Fruit fly (Drosophila melanogaster): ENCODE data around the gene Hmgcr.
A peak's percentile ranks its signal among the peaks of the same experiment; 100 is the strongest.

Gene Hmgcr

DNA sequence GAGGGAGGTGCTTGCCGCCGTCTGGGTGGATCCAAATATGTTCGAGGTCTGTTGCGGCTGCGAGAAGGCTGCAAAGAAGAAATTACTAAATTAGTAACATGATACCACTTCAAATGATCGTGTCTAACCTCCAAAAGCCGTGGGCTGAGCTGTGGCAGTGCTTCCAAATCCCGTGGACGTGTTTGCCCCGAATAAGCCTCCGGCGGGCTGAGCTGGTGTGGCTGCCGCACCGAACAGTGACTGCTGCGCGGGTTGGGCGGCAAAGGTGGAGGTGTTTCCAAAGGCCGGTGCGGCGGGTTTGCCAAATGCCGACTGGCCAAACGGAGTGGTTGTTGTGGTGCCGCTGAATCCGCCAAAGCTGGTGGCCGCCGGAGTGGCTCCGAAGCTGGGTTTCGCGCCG, 47.6 kb downstream of the Hmgcr start (continued):
- no peak for TF ChIP-seq CG18262 (tag; optimal IDR thresholded peaks at IDR 0.05)
- TF ChIP-seq ac (GFP tag; optimal IDR thresholded peaks at IDR 0.05) = no peak
- no peak for TF ChIP-seq mam (GFP tag; optimal IDR thresholded peaks at IDR 0.05)

DNA sequence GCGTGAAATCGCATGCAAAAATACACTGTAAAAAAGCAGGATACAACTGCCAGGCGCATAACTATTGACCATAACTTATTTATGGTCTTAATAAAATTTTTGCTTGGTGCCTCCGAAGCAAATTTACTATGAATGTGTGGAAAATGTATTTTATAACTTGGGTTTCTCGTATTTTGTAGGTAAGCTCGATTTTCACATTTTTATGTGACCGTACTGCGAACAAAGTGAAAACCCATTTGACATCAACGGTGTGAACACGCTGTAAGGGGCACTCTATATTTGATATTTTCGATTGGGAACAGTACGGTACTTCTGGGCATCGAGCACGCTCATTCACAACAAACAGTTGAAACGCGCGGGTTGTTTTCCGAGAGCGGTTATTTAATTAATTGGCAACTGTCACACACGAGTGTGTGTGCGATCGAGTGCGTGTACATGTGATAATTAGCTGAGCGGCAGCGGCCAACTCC, 48.4 kb downstream of the Hmgcr start, which contains the start of the genes Nup98-96 and mbc:
TSS of gene Nup98-96 (minus strand) at position 156 of the 470 bp plus-strand sequence.
TSS of gene mbc (plus strand) at position 300 of the 470 bp plus-strand sequence.
- TF ChIP-seq CG3995 (GFP tag; optimal IDR thresholded peaks at IDR 0.05) = peak; percentile 83
- TF ChIP-seq ap (GFP tag; IDR thresholded peaks at IDR 0.05) = peak; percentile 33; the same call in 1 of the 2 replicates
- peak; percentile 93 for TF ChIP-seq Xbp1 (GFP tag; optimal IDR thresholded peaks at IDR 0.05)
- TF ChIP-seq aop (GFP tag; IDR thresholded peaks at IDR 0.05) = no peak
- peak in 1 of 3 experiments; percentile 70 for TF ChIP-seq Stat92E (GFP tag; optimal IDR thresholded peaks at IDR 0.05)
- peak; percentile 91 for TF ChIP-seq CG9932 (GFP tag; IDR thresholded peaks at IDR 0.05)
- TF ChIP-seq slbo (GFP tag; IDR thresholded peaks at IDR 0.05) = peak; percentile 93
- TF ChIP-seq Fer3 (tag; optimal IDR thresholded peaks at IDR 0.05) = peak; percentile 72
- peak; percentile 98 for TF ChIP-seq row (GFP tag; IDR thresholded peaks at IDR 0.05)
- peak; percentile 87 for TF ChIP-seq CG16815 (GFP tag; optimal IDR thresholded peaks at IDR 0.05)
- TF ChIP-seq slou (GFP tag; optimal IDR thresholded peaks at IDR 0.05) = peak; percentile 45
- TF ChIP-seq CG7786 (GFP tag; optimal IDR thresholded peaks at IDR 0.05) = peak; percentile 92
- TF ChIP-seq lilli (GFP tag; optimal IDR thresholded peaks at IDR 0.05) = peak; percentile 94
- peak; percentile 66 for TF ChIP-seq exex (tag; optimal IDR thresholded peaks at IDR 0.05)
- peak; percentile 94 for TF ChIP-seq CHES-1-like (GFP tag; optimal IDR thresholded peaks at IDR 0.05)
- TF ChIP-seq prd (optimal IDR thresholded peaks at IDR 0.05) = no peak
- TF ChIP-seq prd (GFP tag; IDR thresholded peaks at IDR 0.05) = peak; percentile 92
- TF ChIP-seq Deaf1 (tag; optimal IDR thresholded peaks at IDR 0.05) = peak; percentile 54
- peak; percentile 44 for TF ChIP-seq CG34376 (GFP tag; optimal IDR thresholded peaks at IDR 0.05)
- TF ChIP-seq inv (GFP tag; IDR thresholded peaks at IDR 0.05; ENCODE audit: partially characterized antibody) = no peak
- TF ChIP-seq CG14014 (GFP tag; IDR thresholded peaks at IDR 0.05) = peak; percentile 86
- peak; percentile 6 for TF ChIP-seq run (tag; optimal IDR thresholded peaks at IDR 0.05)
- TF ChIP-seq org-1 (GFP tag; optimal IDR thresholded peaks at IDR 0.05) = peak; percentile 30
- peak; percentile 93 for TF ChIP-seq wek (GFP tag; optimal IDR thresholded peaks at IDR 0.05)
- TF ChIP-seq bab2 (GFP tag; optimal IDR thresholded peaks at IDR 0.05) = peak; percentile 90
- peak; percentile 83 for TF ChIP-seq CG15601 (tag; optimal IDR thresholded peaks at IDR 0.05)
- peak; percentile 61 for TF ChIP-seq CG6765 (GFP tag; optimal IDR thresholded peaks at IDR 0.05)
- peak; percentile 76 for TF ChIP-seq seq (GFP tag; IDR thresholded peaks at IDR 0.05)
- peak; percentile 85 for TF ChIP-seq CG17186 (GFP tag; optimal IDR thresholded peaks at IDR 0.05)
- peak; percentile 94 for TF ChIP-seq CG14710 (tag; optimal IDR thresholded peaks at IDR 0.05)
- TF ChIP-seq CG3726 (GFP tag; IDR thresholded peaks at IDR 0.05) = peak; percentile 75; the same call in 2 of the 3 replicates
- peak; percentile 89 for TF ChIP-seq ind (GFP tag; optimal IDR thresholded peaks at IDR 0.05)
- TF ChIP-seq luna (GFP tag; optimal IDR thresholded peaks at IDR 0.05) = peak; percentile 83
- TF ChIP-seq zfh1 (GFP tag; IDR thresholded peaks at IDR 0.05) = peak; percentile 70; the same call in 2 of the 3 replicates
- peak; percentile 95 for TF ChIP-seq CG4617 (GFP tag; optimal IDR thresholded peaks at IDR 0.05; ENCODE audit: borderline replicate concordance)
- TF ChIP-seq CG11560 (tag; IDR thresholded peaks at IDR 0.05) = peak; percentile 81
- peak; percentile 54 for TF ChIP-seq dan (GFP tag; IDR thresholded peaks at IDR 0.05)
- TF ChIP-seq CG18011 (GFP tag; optimal IDR thresholded peaks at IDR 0.05) = peak; percentile 39
- TF ChIP-seq otp (GFP tag; IDR thresholded peaks at IDR 0.05) = peak; percentile 81
- peak; percentile 83 for TF ChIP-seq NC2α (GFP tag; optimal IDR thresholded peaks at IDR 0.05)
- peak; percentile 47 for TF ChIP-seq CG14965 (GFP tag; optimal IDR thresholded peaks at IDR 0.05; ENCODE audit: borderline replicate concordance)
- TF ChIP-seq her (GFP tag; optimal IDR thresholded peaks at IDR 0.05) = peak; percentile 82
- TF ChIP-seq tll (GFP tag; optimal IDR thresholded peaks at IDR 0.05) = peak; percentile 57 to 98
- TF ChIP-seq sima (GFP tag; optimal IDR thresholded peaks at IDR 0.05) = peak; percentile 65
- TF ChIP-seq gt (GFP tag; IDR thresholded peaks at IDR 0.05) = peak; percentile 50
- TF ChIP-seq sug (tag; optimal IDR thresholded peaks at IDR 0.05) = peak; percentile 88
